Worm (Caenorhabditis elegans): ENCODE measurements around the gene C46A5.1.

DNA sequence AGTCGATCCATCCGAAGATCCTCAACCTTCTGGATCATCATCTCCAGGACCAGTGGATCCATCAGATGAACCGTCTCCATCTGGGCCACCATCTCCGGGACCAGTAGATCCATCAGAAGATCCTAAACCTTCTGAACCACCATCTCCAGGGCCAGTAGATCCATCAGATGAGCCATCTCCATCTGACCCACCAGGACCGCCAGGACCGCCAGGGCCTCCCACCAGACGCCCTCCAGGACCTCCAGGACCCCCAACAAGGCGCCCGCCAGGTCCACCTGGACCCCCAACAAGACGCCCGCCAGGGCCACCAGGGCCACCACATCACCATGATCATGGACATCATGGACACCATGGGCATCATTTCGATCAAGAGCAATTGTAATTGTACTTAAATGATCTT is 36.5 kb upstream of the C46A5.1 start:
- TF ChIP-seq T22C8.4 (GFP tag; IDR thresholded peaks at IDR 0.05) (no peak), ztf-29 (GFP tag; IDR thresholded peaks at IDR 0.05) (no peak), ref-1 (GFP tag; conservative IDR thresholded peaks at IDR 0.05) (no peak), cog-1 (tag; optimal IDR thresholded peaks at IDR 0.05) (no peak), klf-2 (GFP tag; conservative IDR thresholded peaks at IDR 0.05) (no peak), ztf-23 (GFP tag; IDR thresholded peaks at IDR 0.05) (no peak), flt-1 (GFP tag; IDR thresholded peaks at IDR 0.05) (no peak), med-1 (GFP tag; optimal IDR thresholded peaks at IDR 0.05; ENCODE audit: insufficient read depth) (no peak)
